Fruit fly (Drosophila melanogaster) S2 (cell line): Measurements from ENCODE around the gene MtnA.

Experiments used
- CG8478 ChIP-seq: fragments of >200 bp; optimal IDR thresholded peaks from 2 replicates; lab custom pipeline; 2018
- CTCF ChIP-seq, 2 experiments: fragments of >200 bp; optimal IDR thresholded peaks; 2 replicates each; lab custom pipeline; 2018

Gene MtnA

DNA sequence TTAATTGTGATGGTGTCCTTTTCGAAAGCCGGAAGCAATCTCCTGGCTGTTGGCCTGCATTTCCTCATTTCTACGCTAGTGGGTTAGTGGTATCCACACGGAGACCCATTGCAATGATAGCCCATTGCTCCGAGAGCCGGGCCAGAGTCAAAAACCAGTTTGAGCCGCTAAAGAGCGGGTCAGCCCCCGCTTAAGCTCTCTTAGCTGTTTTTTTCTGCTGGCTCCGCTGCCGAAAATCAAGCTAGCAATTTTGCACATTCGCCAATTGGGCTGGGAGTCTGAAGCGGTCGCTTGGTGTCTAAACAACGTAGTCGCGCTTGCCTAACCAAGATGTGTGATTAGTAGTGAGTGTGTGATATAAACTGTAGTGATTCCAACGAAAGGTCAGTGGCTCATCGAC, 4.4 kb downstream of the MtnA start, which contains the start of gene CG12947:
Gene CG12947, plus strand, starts transcription at position 301 of the 400 bp plus-strand sequence.
- TF ChIP-seq CTCF (optimal IDR thresholded peaks at IDR 0.05; lab: Kevin White, UChicago): no peak

- TF ChIP-seq CTCF (optimal IDR thresholded peaks at IDR 0.05; lab: Kevin White, UChicago) (peak; percentile 60 to 70), CG8478 (lab: Kevin White, UChicago) (no peak)
Measured at dm6 chr3R:9777941-9778360, 6.2 kb downstream of the MtnA start, which contains the start of gene RpS29. Gene RpS29 (plus strand): TSS chr3R:9778042.

dm6 chr3R:9774821-9775220, 9.3 kb downstream of the MtnA start, which contains the start of gene topi:
Gene topi (plus strand): TSS chr3R:9775121.
- TF ChIP-seq CG8478 (lab: Kevin White, UChicago): no peak
- no peak for TF ChIP-seq CTCF (optimal IDR thresholded peaks at IDR 0.05; lab: Kevin White, UChicago)

DNA sequence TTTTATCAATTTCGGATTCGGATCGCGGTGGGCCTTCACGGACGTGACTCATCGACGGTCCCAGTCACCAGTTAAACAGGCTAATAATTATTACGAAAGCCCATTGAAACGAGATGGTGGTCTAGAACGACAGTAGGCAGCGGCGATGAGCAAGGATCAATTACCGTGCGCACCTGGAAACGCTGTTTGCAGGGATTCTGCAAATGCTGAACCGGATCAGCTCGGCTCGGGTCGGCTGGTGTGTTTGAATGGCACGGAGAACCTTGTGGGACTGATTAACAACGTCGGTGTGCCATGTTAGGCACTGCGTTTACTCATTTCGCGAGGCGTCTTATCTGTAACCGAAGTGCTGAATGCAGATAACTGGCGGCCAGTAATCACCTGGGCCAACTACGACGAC, 10.0 kb downstream of the MtnA start, which contains the start of gene Whamy:
Gene Whamy, minus strand, starts transcription at position 273 of the 400 bp plus-strand sequence.
- no peak for TF ChIP-seq CG8478 (lab: Kevin White, UChicago)
- TF ChIP-seq CTCF (optimal IDR thresholded peaks at IDR 0.05; lab: Kevin White, UChicago): no peak

DNA sequence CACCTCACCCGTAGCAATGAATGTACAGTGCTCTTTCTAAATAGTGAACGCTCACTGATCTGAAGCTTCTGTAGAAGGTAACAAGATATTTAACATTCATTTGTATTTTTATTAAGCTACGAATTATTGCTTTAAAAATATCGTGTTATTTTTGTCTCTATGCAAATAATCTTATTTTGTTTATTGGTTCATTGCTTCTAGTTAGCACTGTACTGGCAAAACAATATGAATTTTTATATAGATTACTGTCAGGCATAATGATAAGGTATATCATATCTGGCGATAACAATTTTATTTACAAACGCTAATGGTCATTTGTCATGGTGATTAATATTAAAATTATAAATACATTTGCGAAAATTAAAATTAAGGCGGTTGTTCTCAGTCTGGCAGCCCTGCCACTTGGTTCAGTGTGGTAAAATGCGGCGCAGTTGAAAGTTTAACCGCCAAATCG, 12.6 kb downstream of the MtnA start, which contains the start of gene CG9471:
Gene CG9471, minus strand, starts transcription at position 24 of the 454 bp plus-strand sequence.
- no peak for TF ChIP-seq CG8478 (lab: Kevin White, UChicago)
- no peak for TF ChIP-seq CTCF (optimal IDR thresholded peaks at IDR 0.05; lab: Kevin White, UChicago)

DNA sequence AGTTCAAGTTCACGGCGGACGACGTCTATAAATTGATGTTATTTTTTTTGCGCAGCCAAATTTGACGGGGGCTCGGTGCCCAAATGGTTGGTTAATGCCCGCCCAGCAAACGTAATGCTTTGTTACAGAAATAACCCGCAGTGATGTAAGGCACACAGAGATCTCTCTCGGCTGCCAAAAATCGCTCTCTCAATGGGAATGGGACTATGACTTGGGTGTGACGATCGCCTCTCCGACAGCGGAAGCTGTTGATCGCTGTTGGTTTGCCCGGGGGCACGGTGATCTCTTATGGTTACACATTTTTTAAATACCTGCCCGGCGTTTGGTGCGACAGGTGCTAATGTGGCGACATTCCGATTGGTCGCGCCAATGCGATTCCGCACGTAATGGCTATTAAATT, 14.0 kb downstream of the MtnA start:
- no peak for TF ChIP-seq CTCF (optimal IDR thresholded peaks at IDR 0.05; lab: Kevin White, UChicago)
- TF ChIP-seq CG8478 (lab: Kevin White, UChicago): no peak

DNA sequence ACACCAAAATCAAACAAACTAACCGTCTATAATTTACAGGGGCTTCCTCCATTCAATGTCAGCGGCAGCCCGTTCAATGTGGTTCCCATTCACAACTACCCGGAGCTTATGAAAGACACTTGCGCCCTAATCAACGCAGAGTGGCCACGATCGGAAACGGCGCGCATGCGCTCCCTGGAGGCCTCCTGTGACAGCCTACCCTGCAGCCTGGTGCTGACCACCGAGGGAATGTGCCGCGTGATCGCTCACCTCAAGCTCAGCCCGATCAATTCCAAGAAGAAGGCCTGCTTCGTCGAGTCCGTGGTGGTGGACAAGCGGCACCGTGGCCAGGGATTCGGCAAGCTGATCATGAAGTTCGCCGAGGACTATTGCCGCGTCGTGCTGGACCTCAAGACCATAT, 15.3 kb downstream of the MtnA start, which contains the start of gene MED6:
Gene MED6, minus strand, starts transcription at position 101 of the 400 bp plus-strand sequence.
- TF ChIP-seq CTCF (optimal IDR thresholded peaks at IDR 0.05; lab: Kevin White, UChicago) (no peak), CG8478 (lab: Kevin White, UChicago) (no peak)

DNA sequence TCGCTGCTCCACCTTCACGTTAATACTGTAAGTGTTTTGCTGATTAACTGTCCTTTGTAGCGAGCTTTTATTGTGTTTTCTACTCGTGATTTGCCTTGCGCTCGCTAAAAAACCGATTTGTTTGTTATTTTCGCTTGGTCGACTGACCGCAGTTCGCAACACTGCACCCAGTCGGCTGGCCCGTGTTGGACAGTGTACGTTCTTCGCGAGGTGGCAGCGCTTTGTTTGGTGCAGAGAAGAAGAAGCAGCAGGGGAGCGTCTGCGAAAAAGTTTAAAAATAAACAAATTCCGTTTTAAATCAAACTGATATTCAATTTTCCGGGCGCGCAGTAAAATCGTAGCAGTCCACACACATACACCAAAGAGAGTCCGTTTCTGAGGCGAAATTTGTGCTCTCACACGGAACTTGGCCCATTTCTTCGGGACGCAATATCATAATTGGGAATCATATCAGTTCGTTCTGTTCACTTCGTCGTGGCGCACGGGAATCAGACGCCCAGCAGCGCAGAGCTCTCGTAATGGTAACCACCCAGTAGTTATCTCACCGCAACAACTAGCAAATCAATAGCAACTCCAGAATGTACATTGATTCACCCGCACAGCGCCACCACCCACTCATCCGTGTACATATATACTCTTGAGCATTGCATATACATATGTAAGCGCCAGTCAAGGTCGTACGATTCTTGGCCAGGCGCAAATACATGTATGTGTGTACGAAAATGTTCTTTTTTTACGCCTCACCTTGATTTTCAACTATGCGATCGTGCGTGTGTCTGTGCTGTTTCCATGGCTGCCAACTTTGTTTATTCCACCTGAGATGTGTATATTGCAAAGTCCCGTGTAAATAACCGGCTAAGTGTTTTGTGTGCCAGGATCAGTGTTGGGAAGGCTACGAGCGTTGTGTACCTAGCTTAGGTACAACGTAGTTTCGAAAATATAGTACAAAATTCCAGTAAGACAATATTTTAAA, 16.3 kb downstream of the MtnA start, which contains the start of gene Naa80:
Gene Naa80, plus strand, starts transcription at position 215 of the 973 bp plus-strand sequence.
- TF ChIP-seq CTCF (optimal IDR thresholded peaks at IDR 0.05; lab: Kevin White, UChicago) (peak in 1 of 2 experiments; percentile 16), CG8478 (lab: Kevin White, UChicago) (no peak)

- TF ChIP-seq CTCF (optimal IDR thresholded peaks at IDR 0.05; lab: Kevin White, UChicago) (no peak), CG8478 (lab: Kevin White, UChicago) (no peak)
Measured at dm6 chr3R:9762955-9763931, 20.9 kb downstream of the MtnA start, which contains the start of the genes Snap24 and CG8478. Gene Snap24 (minus strand): TSS chr3R:9763150. Gene CG8478 (plus strand): TSS chr3R:9763650.

DNA sequence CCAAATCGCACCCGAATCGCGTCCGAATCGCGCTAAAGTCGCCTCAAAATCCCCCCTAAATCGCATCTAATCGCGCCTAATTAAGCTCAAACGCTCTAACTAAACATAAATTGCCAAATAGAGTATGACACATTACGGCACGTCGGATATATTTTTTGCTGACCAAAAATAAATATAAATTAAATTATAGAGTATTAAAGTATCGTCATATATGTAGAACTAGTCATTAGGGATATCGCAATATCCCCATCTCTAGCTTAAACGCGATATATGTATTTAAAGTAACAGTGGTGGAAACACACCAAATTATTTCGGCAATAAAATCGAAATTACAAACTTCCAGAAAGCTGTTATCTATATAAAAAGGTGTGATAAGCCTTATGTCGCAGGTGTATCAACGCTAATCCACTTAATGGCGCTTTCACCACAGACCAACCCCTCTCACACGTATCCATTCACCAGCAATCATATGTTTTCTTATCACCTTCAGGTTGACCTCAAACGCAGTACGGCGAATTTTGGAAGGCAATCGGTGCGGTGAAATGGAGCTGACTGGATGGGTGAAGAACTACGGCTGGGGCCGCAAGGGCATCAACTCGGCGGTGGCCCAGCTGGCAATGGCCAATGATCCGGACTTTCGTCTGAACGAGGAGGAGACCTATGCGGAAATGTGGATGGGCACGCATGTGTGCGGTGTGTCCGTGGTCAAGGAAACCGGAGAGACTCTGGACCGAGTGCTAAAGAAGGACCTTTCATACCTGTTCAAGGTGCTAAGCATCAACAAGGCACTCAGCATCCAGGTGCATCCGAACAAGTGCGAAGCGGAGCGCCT, 24.6 kb downstream of the MtnA start, which contains the start of gene Mpi:
Gene Mpi, plus strand, starts transcription at position 263 of the 832 bp plus-strand sequence.
- TF ChIP-seq CTCF (optimal IDR thresholded peaks at IDR 0.05; lab: Kevin White, UChicago) (no peak), CG8478 (lab: Kevin White, UChicago) (no peak)

- TF ChIP-seq CG8478 (lab: Kevin White, UChicago): no peak
- no peak for TF ChIP-seq CTCF (optimal IDR thresholded peaks at IDR 0.05; lab: Kevin White, UChicago)
Measured at dm6 chr3R:9756187-9756586, 28.0 kb downstream of the MtnA start, which contains the start of the genes Alg12 and Rpt3R. Gene Alg12 (plus strand): TSS chr3R:9756491. Gene Rpt3R (minus strand): TSS chr3R:9756510.

DNA sequence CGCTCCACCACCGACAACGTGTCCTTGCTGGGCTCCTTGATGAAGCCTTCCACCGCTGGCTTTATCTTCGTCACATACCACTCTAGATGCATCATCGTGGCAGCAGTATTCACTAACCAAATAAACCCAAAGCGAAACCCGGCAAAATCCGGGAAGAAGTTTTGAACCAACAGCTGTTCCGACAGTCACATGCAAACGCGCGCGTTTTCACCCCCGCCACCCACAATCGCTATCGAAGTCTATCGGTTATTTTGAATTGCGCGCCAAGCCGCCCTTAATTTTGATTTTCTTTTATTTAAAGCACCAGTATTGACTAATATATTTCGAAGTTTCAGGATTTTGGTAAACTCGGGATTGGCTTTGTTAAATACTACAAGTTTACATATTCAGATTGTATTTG, 29.7 kb downstream of the MtnA start, which contains the start of gene Tti1:
Gene Tti1, minus strand, starts transcription at position 200 of the 400 bp plus-strand sequence.
- TF ChIP-seq CTCF (optimal IDR thresholded peaks at IDR 0.05; lab: Kevin White, UChicago) (no peak), CG8478 (lab: Kevin White, UChicago) (no peak)
